Worm (Caenorhabditis elegans) whole organism, L1 larva: ENCODE results near the gene C53A5.9.

Experiments used
- ces-1 ChIP-seq: fragments of 150-350 bp; optimal IDR thresholded peaks from 2 replicates; lab custom pipeline; 2014; ENCODE audit warnings: missing biosample characterization, missing genetic modification reagents, missing genetic modification characterization
- egl-27 ChIP-seq, 2 experiments: fragments of 150-350 bp in 1 of 2; sonication (generic microtip); optimal IDR thresholded peaks; 3 replicates each; lab custom pipeline; 2017 to 2018; ENCODE audit warnings: missing biosample characterization in 2 of 2, missing genetic modification characterization in 2 of 2, missing genetic modification reagents in 2 of 2
- lin-13 ChIP-seq: fragments of 150-350 bp; optimal IDR thresholded peaks from 2 replicates; lab custom pipeline; 2014; ENCODE audit warnings: missing biosample characterization, missing genetic modification reagents, missing genetic modification characterization
- lir-3 ChIP-seq: sonication (generic microtip); optimal IDR thresholded peaks from 2 replicates; lab custom pipeline; 2016; ENCODE audit warnings: mild to moderate bottlenecking, missing genetic modification characterization, moderate library complexity, missing compliant biosample characterization; ENCODE audit not compliant: poor library complexity
- lsy-2 ChIP-seq, 2 experiments: fragments of 150-350 bp; optimal IDR thresholded peaks; 2 replicates each; lab custom pipeline; 2014; ENCODE audit warnings: missing biosample characterization in 2 of 2, missing genetic modification characterization in 2 of 2
- mdl-1 ChIP-seq, 2 experiments: fragments of 150-350 bp; optimal IDR thresholded peaks; 2 replicates each; lab custom pipeline; 2014 to 2017; ENCODE audit warnings: missing biosample characterization in 2 of 2, missing genetic modification characterization in 2 of 2, inconsistent platforms in 1 of 2
- mef-2 ChIP-seq: fragments of 150-350 bp; optimal IDR thresholded peaks from 2 replicates; lab custom pipeline; 2014; ENCODE audit warnings: missing biosample characterization, missing genetic modification characterization
- nhr-11 ChIP-seq: fragments of 150-350 bp; optimal IDR thresholded peaks from 2 replicates; lab custom pipeline; 2014; ENCODE audit warnings: missing biosample characterization, missing genetic modification characterization
- nhr-28 ChIP-seq: fragments of 150-350 bp; optimal IDR thresholded peaks from 2 replicates; lab custom pipeline; 2014; ENCODE audit warnings: missing biosample characterization, missing genetic modification characterization
- pqm-1 ChIP-seq: sonication (generic microtip); optimal IDR thresholded peaks from 3 replicates; lab custom pipeline; 2017; ENCODE audit warnings: missing biosample characterization, missing genetic modification characterization
- zag-1 ChIP-seq: fragments of 150-350 bp; optimal IDR thresholded peaks from 2 replicates; lab custom pipeline; 2014; ENCODE audit warnings: missing biosample characterization, missing genetic modification characterization

- TF ChIP-seq mef-2 (tag; lab: Kevin White, UChicago) (no peak), pqm-1 (tag; lab: Kevin White, UChicago) (no peak), egl-27 (tag; optimal IDR thresholded peaks at IDR 0.05; lab: Kevin White, UChicago) (no peak), ces-1 (GFP tag; lab: Kevin White, UChicago) (no peak), lsy-2 (tag; optimal IDR thresholded peaks at IDR 0.05; lab: Kevin White, UChicago) (no peak), nhr-11 (tag; lab: Kevin White, UChicago) (no peak), zag-1 (tag; lab: Kevin White, UChicago) (no peak), mdl-1 (tag; optimal IDR thresholded peaks at IDR 0.05; lab: Kevin White, UChicago) (no peak), nhr-28 (no peak), lir-3 (tag; lab: Kevin White, UChicago) (no peak), lin-13 (GFP tag; lab: Kevin White, UChicago) (no peak)
Observed at ce11 chrV:14530813-14531212, 27.8 kb downstream of the C53A5.9 start, which contains the start of gene kcnl-4.
